Fruit fly (Drosophila melanogaster) S2 (cell line): ENCODE results near the gene Sarm.

ENCODE experiments used
- CG8478 ChIP-seq: fragments of >200 bp; optimal IDR thresholded peaks from 2 replicates; lab custom pipeline; 2018
- CTCF ChIP-seq, 2 experiments: fragments of >200 bp; optimal IDR thresholded peaks; 2 replicates each; lab custom pipeline; 2018

Gene Sarm

dm6 chr3L:8151727-8152199 lies 88.1 kb downstream of the Sarm start, which contains the start of gene CG13676:
TSS of gene CG13676 (minus strand) at chr3L:8151813.
- TF ChIP-seq CG8478 (lab: Kevin White, UChicago) = no peak

- no peak for TF ChIP-seq CG8478 (lab: Kevin White, UChicago)
- no peak for TF ChIP-seq CTCF (optimal IDR thresholded peaks at IDR 0.05; lab: Kevin White, UChicago)
Observed at dm6 chr3L:8153206-8153996, 89.7 kb downstream of the Sarm start.

- TF ChIP-seq CG8478 (lab: Kevin White, UChicago) (no peak), CTCF (optimal IDR thresholded peaks at IDR 0.05; lab: Kevin White, UChicago) (no peak)
Observed at dm6 chr3L:8154544-8154943, 90.9 kb downstream of the Sarm start.

dm6 chr3L:8155324-8155723 lies 91.7 kb downstream of the Sarm start:
- TF ChIP-seq CTCF (optimal IDR thresholded peaks at IDR 0.05; lab: Kevin White, UChicago) (no peak), CG8478 (lab: Kevin White, UChicago) (no peak)

- TF ChIP-seq CG8478 (lab: Kevin White, UChicago) = no peak
- TF ChIP-seq CTCF (optimal IDR thresholded peaks at IDR 0.05; lab: Kevin White, UChicago) = no peak
Observed at dm6 chr3L:8156199-8156598, 92.5 kb downstream of the Sarm start.

- no peak for TF ChIP-seq CTCF (optimal IDR thresholded peaks at IDR 0.05; lab: Kevin White, UChicago)
- no peak for TF ChIP-seq CG8478 (lab: Kevin White, UChicago)
Observed at dm6 chr3L:8157079-8157478, 93.4 kb downstream of the Sarm start.
